Worm (Caenorhabditis elegans) whole organism, early embryonic: Measurements from ENCODE around the gene mlc-6.

ENCODE experiments used
- B0310.2 ChIP-seq: sonication (generic microtip); optimal IDR thresholded peaks from 2 replicates; lab custom pipeline; 2016; ENCODE audit warnings: mild to moderate bottlenecking, missing genetic modification characterization, missing compliant biosample characterization
- F13C5.2 ChIP-seq: sonication (generic microtip); optimal IDR thresholded peaks from 2 replicates; lab custom pipeline; 2017; ENCODE audit warnings: mild to moderate bottlenecking, missing genetic modification characterization, inconsistent platforms, missing compliant biosample characterization
- aly-1 ChIP-seq: sonication (generic microtip); optimal IDR thresholded peaks from 2 replicates; lab custom pipeline; 2016; ENCODE audit warnings: missing genetic modification characterization, missing compliant biosample characterization
- ama-1 ChIP-seq: fragments of 150-350 bp; optimal IDR thresholded peaks from 2 replicates; lab custom pipeline; 2014
- ceh-13 ChIP-seq: fragments of 200-800 bp; sonication (Bioruptor generic); optimal IDR thresholded peaks from 2 replicates; lab custom pipeline; 2018; ENCODE audit warnings: mild to moderate bottlenecking, missing genetic modification characterization, missing compliant biosample characterization
- ceh-36 ChIP-seq: sonication (generic microtip); optimal IDR thresholded peaks from 2 replicates; lab custom pipeline; 2016; ENCODE audit warnings: missing genetic modification characterization, inconsistent platforms, missing compliant biosample characterization
- ets-7 ChIP-seq: sonication (generic microtip); optimal IDR thresholded peaks from 2 replicates; lab custom pipeline; 2016; ENCODE audit warnings: missing genotype, missing genetic modification characterization, missing compliant biosample characterization
- flt-1 ChIP-seq: fragments of 200-800 bp; sonication (Bioruptor generic); IDR thresholded peaks from 2 replicates; pipeline ENCODE4 v1.3.6; 2022; ENCODE audit warnings: missing genetic modification characterization, missing compliant biosample characterization
- hmbx-1 ChIP-seq: sonication (generic microtip); optimal IDR thresholded peaks from 2 replicates; lab custom pipeline; 2016; ENCODE audit warnings: mild to moderate bottlenecking, missing genetic modification characterization, missing compliant biosample characterization
- hmg-4 ChIP-seq: fragments of 200-800 bp; sonication (Bioruptor generic); optimal IDR thresholded peaks from 2 replicates; lab custom pipeline; 2018; ENCODE audit warnings: mild to moderate bottlenecking, missing genetic modification characterization, missing compliant biosample characterization
- hnd-1 ChIP-seq: sonication (generic microtip); optimal IDR thresholded peaks from 2 replicates; lab custom pipeline; 2016; ENCODE audit warnings: missing genetic modification characterization, missing compliant biosample characterization
- pes-1 ChIP-seq: fragments of 200-800 bp; sonication (Bioruptor generic); IDR thresholded peaks from 2 replicates; pipeline ENCODE4 v1.3.6; 2022; ENCODE audit warnings: missing genetic modification reagents, missing genetic modification characterization, missing compliant biosample characterization
- scrt-1 ChIP-seq: fragments of 200-800 bp; sonication (Bioruptor generic); IDR thresholded peaks from 2 replicates; pipeline ENCODE4 v1.3.6; 2022; ENCODE audit warnings: missing genetic modification characterization, missing compliant biosample characterization
- sea-1 ChIP-seq: fragments of 200-800 bp; sonication (Bioruptor generic); conservative IDR thresholded peaks from 2 replicates; pipeline ENCODE4 v1.3.6; 2022; ENCODE audit warnings: missing genetic modification characterization, missing compliant biosample characterization
- tbx-11 ChIP-seq: fragments of 200-800 bp; sonication (Bioruptor generic); IDR thresholded peaks from 2 replicates; pipeline ENCODE4 v1.3.6; 2022; ENCODE audit warnings: missing genetic modification characterization, missing compliant biosample characterization
- tbx-37 ChIP-seq: fragments of 200-800 bp; sonication (Bioruptor generic); conservative IDR thresholded peaks from 2 replicates; pipeline ENCODE4 v1.3.6; 2022; ENCODE audit warnings: missing genetic modification reagents, missing genetic modification characterization, missing compliant biosample characterization
- tra-4 ChIP-seq: sonication (generic microtip); optimal IDR thresholded peaks from 2 replicates; lab custom pipeline; 2017; ENCODE audit warnings: missing genetic modification characterization, missing compliant biosample characterization

The mlc-6 gene

ce11 chrX:14234366-14234765, 12.1 kb downstream of the mlc-6 start, which contains the start of gene srg-36:
TSS of gene srg-36 (minus strand) at chrX:14234466.
- no peak for TF ChIP-seq flt-1 (GFP tag; lab: Robert Waterston, UW)
- no peak for TF ChIP-seq pes-1 (GFP tag; lab: Robert Waterston, UW)
- TF ChIP-seq hmg-4 (GFP tag; lab: Kevin White, UChicago): no peak
- TF ChIP-seq B0310.2 (tag; lab: Kevin White, UChicago): no peak
- no peak for TF ChIP-seq ama-1 (lab: Kevin White, UChicago)
- no peak for TF ChIP-seq sea-1 (GFP tag; lab: Robert Waterston, UW)
- no peak for TF ChIP-seq ceh-13 (GFP tag; lab: Kevin White, UChicago)
- TF ChIP-seq scrt-1: no peak
- TF ChIP-seq hmbx-1: no peak
- TF ChIP-seq ets-7 (tag; lab: Kevin White, UChicago): no peak
- TF ChIP-seq tbx-11 (GFP tag; lab: Robert Waterston, UW): no peak
- no peak for TF ChIP-seq ceh-36 (tag; lab: Kevin White, UChicago)
- TF ChIP-seq tbx-37 (GFP tag; lab: Robert Waterston, UW): no peak
- no peak for TF ChIP-seq hnd-1
- TF ChIP-seq aly-1: no peak

ce11 chrX:14231987-14232386, 14.4 kb downstream of the mlc-6 start:
- TF ChIP-seq ets-7 (tag; lab: Kevin White, UChicago) (no peak), F13C5.2 (tag; lab: Kevin White, UChicago) (no peak), flt-1 (GFP tag; lab: Robert Waterston, UW) (no peak), tra-4 (no peak), tbx-37 (GFP tag; lab: Robert Waterston, UW) (no peak), scrt-1 (no peak), ceh-13 (GFP tag; lab: Kevin White, UChicago) (no peak), hmbx-1 (no peak), aly-1 (no peak), ceh-36 (tag; lab: Kevin White, UChicago) (no peak), sea-1 (GFP tag; lab: Robert Waterston, UW) (no peak), ama-1 (lab: Kevin White, UChicago) (no peak), B0310.2 (tag; lab: Kevin White, UChicago) (no peak), pes-1 (GFP tag; lab: Robert Waterston, UW) (no peak), hmg-4 (GFP tag; lab: Kevin White, UChicago) (no peak), tbx-11 (GFP tag; lab: Robert Waterston, UW) (no peak), hnd-1 (no peak)

- TF ChIP-seq sea-1 (GFP tag; lab: Robert Waterston, UW) (peak; percentile 72; the same call in 1 of the 2 replicates), tra-4 (no peak), aly-1 (peak; percentile 61), tbx-37 (GFP tag; lab: Robert Waterston, UW) (no peak), scrt-1 (0 out of 2 replicates have a peak, but pooled peaks have one; percentile 49), pes-1 (GFP tag; lab: Robert Waterston, UW) (peak; percentile 79), hmbx-1 (no peak), ets-7 (tag; lab: Kevin White, UChicago) (no peak), ceh-36 (tag; lab: Kevin White, UChicago) (peak; percentile 59), F13C5.2 (tag; lab: Kevin White, UChicago) (no peak), B0310.2 (tag; lab: Kevin White, UChicago) (no peak), ama-1 (lab: Kevin White, UChicago) (no peak), ceh-13 (GFP tag; lab: Kevin White, UChicago) (no peak), hmg-4 (GFP tag; lab: Kevin White, UChicago) (no peak), flt-1 (GFP tag; lab: Robert Waterston, UW) (peak; percentile 49; the same call in 1 of the 2 replicates), hnd-1 (peak; percentile 29), tbx-11 (GFP tag; lab: Robert Waterston, UW) (peak; percentile 38; the same call in 1 of the 2 replicates)
These were observed 17.7 kb downstream of the mlc-6 start for ce11 chrX:14228764-14229163.

- TF ChIP-seq aly-1 (no peak), ceh-36 (tag; lab: Kevin White, UChicago) (no peak), pes-1 (GFP tag; lab: Robert Waterston, UW) (no peak), tbx-37 (GFP tag; lab: Robert Waterston, UW) (no peak), flt-1 (GFP tag; lab: Robert Waterston, UW) (no peak)
These were observed 21.1 kb downstream of the mlc-6 start, which contains the start of gene cyp-13B2 for ce11 chrX:14225273-14225672. TSS of gene cyp-13B2 (plus strand) at chrX:14225573.

ce11 chrX:14223156-14223555, 23.3 kb downstream of the mlc-6 start, which contains the start of gene K06G5.3:
TSS of gene K06G5.3 (minus strand) at chrX:14223256.
- TF ChIP-seq scrt-1: no peak
- no peak for TF ChIP-seq tbx-11 (GFP tag; lab: Robert Waterston, UW)
- TF ChIP-seq B0310.2 (tag; lab: Kevin White, UChicago): no peak
- TF ChIP-seq tra-4: no peak
- no peak for TF ChIP-seq aly-1
- no peak for TF ChIP-seq ets-7 (tag; lab: Kevin White, UChicago)
- no peak for TF ChIP-seq hnd-1
- TF ChIP-seq ceh-13 (GFP tag; lab: Kevin White, UChicago): no peak
- TF ChIP-seq sea-1 (GFP tag; lab: Robert Waterston, UW): no peak
- no peak for TF ChIP-seq tbx-37 (GFP tag; lab: Robert Waterston, UW)
- no peak for TF ChIP-seq ama-1 (lab: Kevin White, UChicago)
- no peak for TF ChIP-seq ceh-36 (tag; lab: Kevin White, UChicago)
- TF ChIP-seq flt-1 (GFP tag; lab: Robert Waterston, UW): no peak
- no peak for TF ChIP-seq hmbx-1
- TF ChIP-seq F13C5.2 (tag; lab: Kevin White, UChicago): no peak
- no peak for TF ChIP-seq hmg-4 (GFP tag; lab: Kevin White, UChicago)

- TF ChIP-seq ceh-13 (GFP tag; lab: Kevin White, UChicago) (no peak), sea-1 (GFP tag; lab: Robert Waterston, UW) (no peak), tra-4 (no peak), hmg-4 (GFP tag; lab: Kevin White, UChicago) (no peak), hmbx-1 (no peak), flt-1 (GFP tag; lab: Robert Waterston, UW) (no peak), B0310.2 (tag; lab: Kevin White, UChicago) (no peak), aly-1 (no peak), tbx-11 (GFP tag; lab: Robert Waterston, UW) (no peak), pes-1 (GFP tag; lab: Robert Waterston, UW) (no peak), ceh-36 (tag; lab: Kevin White, UChicago) (no peak), ama-1 (lab: Kevin White, UChicago) (no peak), hnd-1 (no peak), F13C5.2 (tag; lab: Kevin White, UChicago) (no peak), scrt-1 (no peak), ets-7 (tag; lab: Kevin White, UChicago) (no peak), tbx-37 (GFP tag; lab: Robert Waterston, UW) (no peak)
These were observed 31.8 kb downstream of the mlc-6 start, which contains the start of gene K06G5.1 for ce11 chrX:14214520-14215023. TSS of gene K06G5.1 (plus strand) at chrX:14214973.
